Fruit fly (Drosophila melanogaster) S2 (cell line): ENCODE results near the gene Pgant7.

Experiments
- CG8478 ChIP-seq: fragments of >200 bp; optimal IDR thresholded peaks from 2 replicates; lab custom pipeline; 2018
- CTCF ChIP-seq, 2 experiments: fragments of >200 bp; optimal IDR thresholded peaks; 2 replicates each; lab custom pipeline; 2018

DNA sequence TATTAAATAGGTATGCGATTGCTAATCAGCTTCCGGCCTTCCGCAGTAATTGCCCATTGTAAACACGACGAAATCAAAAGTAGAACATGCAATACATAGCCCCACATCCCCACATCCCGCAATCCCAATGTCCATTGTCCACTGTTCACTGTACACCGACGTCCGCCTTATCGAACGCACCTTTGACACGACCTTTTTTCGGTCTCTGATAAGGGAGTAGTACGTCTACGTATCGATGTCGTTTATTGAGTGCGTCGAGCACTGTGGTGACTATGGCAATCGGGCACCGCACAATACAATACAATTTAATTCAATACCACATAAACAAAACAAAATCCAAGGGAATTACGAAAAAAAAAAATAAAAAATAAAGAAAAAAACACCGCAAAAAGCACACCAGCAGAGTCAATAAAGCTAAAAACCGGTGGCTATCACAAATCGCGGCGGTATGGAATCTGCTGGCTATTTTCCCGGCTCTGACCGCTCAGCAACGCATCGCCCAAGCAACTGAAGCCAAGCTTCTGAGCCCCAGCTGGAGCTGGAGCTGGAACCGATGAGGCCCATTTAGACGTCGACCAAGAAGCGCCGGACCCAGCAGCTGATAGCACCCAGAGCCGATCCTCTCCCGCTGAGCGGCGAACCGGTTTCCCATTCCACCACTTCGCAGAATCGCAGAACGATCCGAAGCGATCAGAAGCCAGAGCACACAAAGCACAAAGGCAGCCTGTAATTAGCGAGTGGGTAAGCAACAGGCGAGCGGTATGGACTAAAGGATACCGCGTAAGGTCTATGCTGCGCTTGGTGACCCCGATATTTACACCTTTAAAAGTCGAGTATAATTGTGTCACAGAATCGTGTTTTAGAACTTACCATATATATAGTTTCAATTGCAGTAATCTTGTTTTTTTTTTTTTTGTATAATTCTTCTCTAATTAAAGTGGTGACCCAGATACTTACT lies 16.2 kb downstream of the Pgant7 start, which contains the start of gene Hayan:
- TF ChIP-seq CTCF (optimal IDR thresholded peaks at IDR 0.05; lab: Kevin White, UChicago) = no peak
- no peak for TF ChIP-seq CG8478 (lab: Kevin White, UChicago)
